Worm (Caenorhabditis elegans): ENCODE measurements around the gene C10C5.4.

Gene C10C5.4

DNA sequence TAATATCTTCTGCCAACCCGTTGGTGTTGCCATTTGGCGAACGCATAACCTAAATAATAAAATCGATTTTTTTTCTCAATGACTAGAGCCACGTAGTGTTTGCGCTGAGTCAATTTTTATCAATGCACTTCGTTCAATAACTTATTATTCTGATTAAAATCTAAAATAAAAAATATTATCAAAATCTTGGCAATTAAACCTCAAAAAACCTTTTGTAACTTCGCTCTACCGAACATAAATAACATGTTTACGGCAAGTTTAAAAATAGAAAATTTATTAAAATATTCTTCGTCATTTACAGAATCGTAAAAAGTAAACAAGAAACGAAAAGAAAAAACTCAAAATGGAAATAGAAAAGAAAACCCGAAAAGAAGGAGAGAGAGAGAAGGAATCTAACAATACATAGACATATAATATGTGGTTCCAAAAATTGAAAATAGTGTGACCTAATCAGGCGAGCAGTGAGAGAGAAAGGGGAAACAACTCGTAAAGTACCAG, 35.2 kb upstream of the C10C5.4 start, which contains the start of gene pigc-1:
Gene pigc-1, minus strand, starts transcription at position 51 of the 498 bp plus-strand sequence.
- peak; percentile 80 for TF ChIP-seq pha-4 (tag; optimal IDR thresholded peaks at IDR 0.05)
- TF ChIP-seq fkh-10 (GFP tag; optimal IDR thresholded peaks at IDR 0.05), result no peak

DNA sequence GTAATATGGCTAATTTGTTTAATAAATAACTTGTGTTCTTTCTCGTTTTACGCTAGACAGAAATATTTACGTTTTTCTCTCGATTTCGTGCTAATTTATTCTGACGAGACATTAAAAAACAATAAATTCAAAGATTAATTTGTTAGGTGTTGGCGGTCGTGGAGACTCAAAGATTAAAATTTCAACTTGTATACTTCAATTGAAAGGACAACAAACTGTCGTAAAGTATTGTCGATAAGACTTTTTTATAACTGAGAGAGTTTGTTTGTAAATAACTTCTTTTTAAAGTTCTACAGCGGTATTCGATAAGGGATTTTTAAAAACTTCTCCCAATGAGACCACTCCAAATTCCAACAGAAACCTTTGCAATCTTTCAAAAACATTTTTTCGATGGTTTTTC, 24.6 kb upstream of the C10C5.4 start:
- TF ChIP-seq daf-12 (tag; optimal IDR thresholded peaks at IDR 0.05) (no peak), ztf-4 (tag; optimal IDR thresholded peaks at IDR 0.05) (no peak), elt-1 (tag; optimal IDR thresholded peaks at IDR 0.05) (no peak), fkh-10 (GFP tag; optimal IDR thresholded peaks at IDR 0.05) (no peak), hmg-11 (tag; optimal IDR thresholded peaks at IDR 0.05) (no peak), fkh-2 (tag; optimal IDR thresholded peaks at IDR 0.05) (no peak), ceh-16 (tag; optimal IDR thresholded peaks at IDR 0.05) (no peak), pqm-1 (tag; optimal IDR thresholded peaks at IDR 0.05) (no peak), nfya-1 (tag; optimal IDR thresholded peaks at IDR 0.05; ENCODE audit: insufficient read depth) (no peak), nhr-237 (tag; optimal IDR thresholded peaks at IDR 0.05) (no peak)

DNA sequence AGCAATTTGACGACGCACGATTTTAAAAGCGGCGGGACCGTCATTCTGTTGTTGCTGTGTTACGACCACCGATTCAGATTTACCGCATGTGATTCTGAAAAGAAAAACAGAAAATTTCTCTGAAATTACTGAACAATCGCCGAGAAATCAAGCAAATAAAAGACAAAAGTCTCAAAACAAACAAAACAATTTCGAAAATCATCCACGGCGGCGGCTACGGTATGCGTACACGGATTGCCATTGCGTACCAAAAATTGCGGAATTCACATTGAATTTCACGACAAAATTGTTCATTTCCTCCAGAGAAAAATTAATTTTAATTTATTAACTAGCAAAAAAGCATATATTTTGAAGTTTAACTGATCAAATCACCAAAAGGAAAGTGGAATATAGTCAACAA, 11.9 kb upstream of the C10C5.4 start, which contains the start of gene pezo-1:
Gene pezo-1, minus strand, starts transcription at position 101 of the 400 bp plus-strand sequence.
- TF ChIP-seq ZK546.5 (tag; optimal IDR thresholded peaks at IDR 0.05) (no peak), elt-1 (tag; optimal IDR thresholded peaks at IDR 0.05) (no peak), ceh-16 (tag; optimal IDR thresholded peaks at IDR 0.05) (no peak), jun-1 (tag; optimal IDR thresholded peaks at IDR 0.05) (no peak), R02D3.7 (tag; optimal IDR thresholded peaks at IDR 0.05) (no peak), snpc-4 (tag; optimal IDR thresholded peaks at IDR 0.05) (no peak), nfya-1 (tag; optimal IDR thresholded peaks at IDR 0.05; ENCODE audit: insufficient read depth) (no peak)

DNA sequence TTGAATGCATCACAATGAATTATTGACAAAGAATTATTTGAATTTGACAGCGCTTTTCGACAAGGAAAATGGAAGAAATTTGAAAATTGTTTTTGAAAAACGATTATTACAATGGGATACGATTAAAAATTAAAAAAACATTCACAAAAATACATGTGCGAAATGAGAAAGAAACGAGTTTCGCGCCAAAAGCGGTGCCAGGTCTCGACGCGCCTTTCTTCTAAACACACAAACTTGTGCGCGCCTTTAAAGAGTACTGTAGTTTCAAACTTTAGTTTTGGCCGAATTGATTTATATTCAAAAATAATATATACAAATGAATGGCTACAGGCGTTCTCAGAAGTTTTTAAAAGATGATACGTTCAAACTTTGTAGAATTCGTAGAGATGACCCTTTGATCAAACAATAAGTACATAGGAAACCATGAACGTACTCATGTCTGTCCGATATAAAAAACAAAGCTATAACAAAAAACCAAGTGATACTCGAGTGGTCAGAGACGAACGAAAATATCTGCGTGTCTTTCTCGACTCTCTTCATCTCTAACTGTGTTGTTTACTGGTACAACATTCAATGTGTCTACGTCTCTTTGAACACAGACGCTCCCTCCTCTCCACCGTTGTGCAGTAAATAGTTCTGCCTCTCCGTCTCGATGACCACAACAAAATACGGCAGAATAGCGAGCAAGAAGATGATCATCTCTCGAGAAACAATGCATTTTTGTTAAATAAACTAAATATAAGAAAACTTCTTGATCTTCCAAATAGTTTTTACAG, 10.3 kb upstream of the C10C5.4 start:
- TF ChIP-seq snpc-4 (tag; optimal IDR thresholded peaks at IDR 0.05), result peak; percentile 21
- TF ChIP-seq nhr-28 (tag; optimal IDR thresholded peaks at IDR 0.05), result no peak
- no peak for TF ChIP-seq sea-2 (GFP tag; optimal IDR thresholded peaks at IDR 0.05)
- no peak for TF ChIP-seq nhr-23 (tag; optimal IDR thresholded peaks at IDR 0.05)
- no peak for TF ChIP-seq lsy-12 (tag; optimal IDR thresholded peaks at IDR 0.05)
- TF ChIP-seq R02D3.7 (tag; optimal IDR thresholded peaks at IDR 0.05), result no peak
- no peak for TF ChIP-seq daf-12 (tag; optimal IDR thresholded peaks at IDR 0.05)
- no peak for TF ChIP-seq lin-15B (tag; optimal IDR thresholded peaks at IDR 0.05)
- TF ChIP-seq pha-4 (tag; optimal IDR thresholded peaks at IDR 0.05), result peak; percentile 90
- no peak for TF ChIP-seq egl-27 (tag; optimal IDR thresholded peaks at IDR 0.05)
- TF ChIP-seq lin-39 (tag; optimal IDR thresholded peaks at IDR 0.05), result no peak
- no peak for TF ChIP-seq ZK546.5 (tag; optimal IDR thresholded peaks at IDR 0.05)
- no peak for TF ChIP-seq elt-3 (tag; optimal IDR thresholded peaks at IDR 0.05)
- TF ChIP-seq tbx-2 (tag; optimal IDR thresholded peaks at IDR 0.05), result no peak
- TF ChIP-seq elt-1 (tag; optimal IDR thresholded peaks at IDR 0.05), result no peak
- no peak for TF ChIP-seq nfya-1 (tag; optimal IDR thresholded peaks at IDR 0.05; ENCODE audit: insufficient read depth)
- TF ChIP-seq pqm-1 (tag; optimal IDR thresholded peaks at IDR 0.05), result peak; percentile 31
- TF ChIP-seq ceh-28 (tag; optimal IDR thresholded peaks at IDR 0.05), result no peak
- TF ChIP-seq nhr-237 (tag; optimal IDR thresholded peaks at IDR 0.05), result no peak
- no peak for TF ChIP-seq ceh-9 (tag; optimal IDR thresholded peaks at IDR 0.05)

DNA sequence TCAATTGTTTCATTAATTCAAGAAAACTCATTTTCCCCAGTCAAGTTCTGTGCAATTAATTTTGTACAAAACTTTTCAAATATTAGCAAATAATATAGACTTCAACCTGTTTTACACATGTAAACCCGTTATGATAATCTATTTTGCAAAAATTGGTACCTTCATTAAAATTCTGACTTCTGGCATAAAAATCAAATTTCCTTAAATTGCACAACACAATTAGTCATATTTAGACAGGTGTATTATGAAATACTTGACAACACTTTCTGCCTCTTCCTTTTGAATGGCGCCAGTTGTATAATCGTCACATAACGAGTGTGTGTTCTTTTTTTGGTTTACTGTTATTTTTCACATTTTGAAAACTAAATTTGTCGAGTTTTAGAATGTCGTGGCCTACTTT, 7.2 kb upstream of the C10C5.4 start, which contains the start of gene fbxc-58:
Gene fbxc-58, plus strand, starts transcription at position 383 of the 400 bp plus-strand sequence.
- TF ChIP-seq nhr-67 (tag; optimal IDR thresholded peaks at IDR 0.05) (no peak), egl-5 (tag; optimal IDR thresholded peaks at IDR 0.05) (no peak), nhr-237 (tag; optimal IDR thresholded peaks at IDR 0.05) (no peak), egl-27 (tag; optimal IDR thresholded peaks at IDR 0.05) (no peak), nhr-25 (tag; optimal IDR thresholded peaks at IDR 0.05) (no peak), nhr-77 (tag; optimal IDR thresholded peaks at IDR 0.05) (no peak), skn-1 (tag; optimal IDR thresholded peaks at IDR 0.05) (no peak), mdl-1 (tag; optimal IDR thresholded peaks at IDR 0.05) (no peak), pha-4 (tag; optimal IDR thresholded peaks at IDR 0.05) (no peak), ztf-11 (tag; optimal IDR thresholded peaks at IDR 0.05) (no peak), zag-1 (tag; optimal IDR thresholded peaks at IDR 0.05) (no peak), jun-1 (tag; optimal IDR thresholded peaks at IDR 0.05) (no peak), hmg-11 (tag; optimal IDR thresholded peaks at IDR 0.05) (no peak), ztf-4 (tag; optimal IDR thresholded peaks at IDR 0.05) (no peak)
